Fruit fly (Drosophila melanogaster) whole organism, wandering third instar larva: ENCODE measurements around the gene CG32437.

Source experiments
- Abd-B ChIP-seq: fragments of >200 bp; optimal IDR thresholded peaks from 2 replicates; lab custom pipeline; 2017; ENCODE audit warnings: missing biosample characterization, missing genetic modification characterization
- Dfd ChIP-seq: fragments of >200 bp; optimal IDR thresholded peaks from 2 replicates; lab custom pipeline; 2017; ENCODE audit warnings: missing biosample characterization, missing genetic modification characterization
- Dif ChIP-seq: fragments of 200-275, 200-300 bp; sonication (Bioruptor generic); optimal IDR thresholded peaks from 2 replicates; lab custom pipeline; 2018; ENCODE audit warnings: missing biosample characterization, missing genetic modification characterization; ENCODE audit not compliant: partially characterized antibody
- OdsH ChIP-seq: fragments of 200-800 bp; sonication (Bioruptor generic); optimal IDR thresholded peaks from 2 replicates; lab custom pipeline; 2016; ENCODE audit warnings: missing biosample characterization, mild to moderate bottlenecking, missing genetic modification characterization
- Rel ChIP-seq, 2 experiments: fragments of 200-800 bp; sonication (Bioruptor generic) in 1 of 2; optimal IDR thresholded peaks; 2 replicates in 1 of 2; 3 replicates in 1 of 2; lab custom pipeline; 2016 to 2019; ENCODE audit warnings: mild to moderate bottlenecking in 2 of 2, missing biosample characterization in 2 of 2, missing genetic modification characterization in 2 of 2, moderate library complexity in 1 of 2
- Vsx2 ChIP-seq: fragments of 200-300, 225-300 bp; sonication (Bioruptor generic); optimal IDR thresholded peaks from 2 replicates; lab custom pipeline; 2018; ENCODE audit warnings: missing biosample characterization, missing genetic modification characterization; ENCODE audit not compliant: partially characterized antibody
- dsf ChIP-seq: sonication (Bioruptor generic); optimal IDR thresholded peaks from 2 replicates; lab custom pipeline; 2016; ENCODE audit warnings: missing biosample characterization, missing genetic modification characterization, borderline replicate concordance
- h ChIP-seq: fragments of 200-800 bp; sonication (Bioruptor generic); optimal IDR thresholded peaks from 3 replicates; lab custom pipeline; 2016; ENCODE audit warnings: missing biosample characterization, mild to moderate bottlenecking, missing genetic modification characterization
- lola ChIP-seq: fragments of >200 bp; optimal IDR thresholded peaks from 2 replicates; lab custom pipeline; 2017; ENCODE audit warnings: missing biosample characterization, missing genetic modification characterization
- pan ChIP-seq: fragments of >200 bp; optimal IDR thresholded peaks from 2 replicates; lab custom pipeline; 2017
- psq ChIP-seq: fragments of 200-800 bp; sonication (Bioruptor generic); optimal IDR thresholded peaks from 3 replicates; lab custom pipeline; 2017; ENCODE audit warnings: missing biosample characterization, mild to moderate bottlenecking, missing genetic modification characterization, moderate library complexity
- sage ChIP-seq: fragments of 200-800 bp; sonication (Bioruptor generic); optimal IDR thresholded peaks from 2 replicates; lab custom pipeline; 2016; ENCODE audit warnings: missing biosample characterization, mild to moderate bottlenecking, missing genetic modification characterization

DNA sequence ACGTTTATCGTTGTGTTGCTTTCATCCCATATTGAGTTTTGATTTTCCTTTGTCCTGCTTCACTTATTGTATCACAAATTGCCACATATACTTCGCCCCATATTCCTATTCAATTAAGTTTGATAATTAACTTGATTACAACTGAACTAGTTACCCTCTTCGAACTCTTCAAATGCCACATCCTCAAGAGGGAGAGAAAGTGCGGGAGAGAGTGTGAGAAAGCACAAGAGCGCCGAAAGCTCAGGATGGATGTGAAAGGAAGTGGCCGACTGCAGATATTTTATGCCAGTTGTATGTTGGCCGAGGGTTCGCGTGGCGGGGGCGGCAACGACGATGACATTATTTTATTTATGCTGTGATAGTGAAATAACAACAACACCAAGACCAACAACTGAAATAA is 39.0 kb upstream of the CG32437 start, which contains the start of gene Rab26:
- TF ChIP-seq OdsH (GFP tag; lab: Kevin White, UChicago) = no peak
- no peak for TF ChIP-seq lola (GFP tag; lab: Kevin White, UChicago)
- no peak for TF ChIP-seq h
- no peak for TF ChIP-seq Dif (GFP tag; lab: Kevin White, UChicago)
- no peak for TF ChIP-seq Rel (GFP tag; optimal IDR thresholded peaks at IDR 0.05; lab: Kevin White, UChicago)
- TF ChIP-seq Rel (tag; optimal IDR thresholded peaks at IDR 0.05; lab: Kevin White, UChicago) = no peak
- no peak for TF ChIP-seq Abd-B (GFP tag; lab: Kevin White, UChicago)
- no peak for TF ChIP-seq Vsx2 (GFP tag; lab: Kevin White, UChicago)
- no peak for TF ChIP-seq psq (GFP tag; lab: Kevin White, UChicago)
- TF ChIP-seq dsf (GFP tag; lab: Kevin White, UChicago) = no peak
- no peak for TF ChIP-seq Dfd
- no peak for TF ChIP-seq pan (lab: Kevin White, UChicago)
- TF ChIP-seq sage = no peak
